Fruit fly (Drosophila melanogaster) whole organism, embryonic: ENCODE results near the gene Taf2.

ENCODE experiments used
- Awh ChIP-seq: fragments of 200-800 bp; sonication (Bioruptor generic); IDR thresholded peaks from 2 replicates; pipeline ENCODE4, ENCODE4 v1.3.6; 2022; ENCODE audit warnings: missing biosample characterization, missing genetic modification characterization
- B-H1 ChIP-seq: fragments of 200-800 bp; sonication (Bioruptor generic); IDR thresholded peaks from 3 replicates; pipeline ENCODE4 v1.3.6; 2022; ENCODE audit warnings: missing biosample characterization, missing genetic modification characterization
- Bteb2 ChIP-seq: fragments of 200-800 bp; sonication (Bioruptor generic); optimal IDR thresholded peaks from 2 replicates; lab custom pipeline; 2016; ENCODE audit warnings: missing biosample characterization, missing genetic modification characterization
- CG11247 ChIP-seq: fragments of 200-800 bp; sonication (Bioruptor generic); IDR thresholded peaks from 2 replicates; pipeline ENCODE4 v1.3.6; 2022; ENCODE audit warnings: missing biosample characterization, missing genetic modification characterization
- CG12071 ChIP-seq: fragments of 200-800 bp; sonication (Bioruptor generic); optimal IDR thresholded peaks from 3 replicates; lab custom pipeline; 2018; ENCODE audit warnings: missing biosample characterization, mild to moderate bottlenecking, missing genetic modification characterization
- CG12219 ChIP-seq: fragments of 200-800 bp; sonication (Bioruptor generic); optimal IDR thresholded peaks from 3 replicates; lab custom pipeline; 2018; ENCODE audit warnings: missing biosample characterization, mild to moderate bottlenecking, missing genetic modification characterization
- CG13287 ChIP-seq: fragments of 200-800 bp; sonication (Bioruptor generic); IDR thresholded peaks from 2 replicates; pipeline ENCODE4 v1.3.6; 2022; ENCODE audit warnings: missing biosample characterization, missing genetic modification characterization; ENCODE audit not compliant: partially characterized antibody
- CG14441 ChIP-seq: fragments of 200-800 bp; sonication (Bioruptor generic); IDR thresholded peaks from 2 replicates; pipeline ENCODE4 v1.3.6; 2022; ENCODE audit warnings: missing biosample characterization, missing genetic modification characterization
- CG15269 ChIP-seq: fragments of 200-800 bp; sonication (Bioruptor generic); optimal IDR thresholded peaks from 2 replicates; lab custom pipeline; 2018; ENCODE audit warnings: missing biosample characterization, mild to moderate bottlenecking, missing genetic modification characterization, moderate library complexity
- CG1529 ChIP-seq: fragments of 200-800 bp; sonication (Bioruptor generic); optimal IDR thresholded peaks from 3 replicates; lab custom pipeline; 2018; ENCODE audit warnings: missing biosample characterization, missing genetic modification characterization
- CG17612 ChIP-seq: fragments of 200-800 bp; sonication (Bioruptor generic); IDR thresholded peaks from 2 replicates; pipeline ENCODE4 v1.3.6; 2022; ENCODE audit warnings: missing biosample characterization, missing genetic modification characterization
- CG17802 ChIP-seq: fragments of 200-800 bp; sonication (Bioruptor generic); optimal IDR thresholded peaks from 2 replicates; lab custom pipeline; 2018; ENCODE audit warnings: missing biosample characterization, mild to moderate bottlenecking, missing genetic modification characterization, moderate library complexity
- CG2875 ChIP-seq: fragments of 200-800 bp; sonication (Bioruptor generic); optimal IDR thresholded peaks from 2 replicates; lab custom pipeline; 2017; ENCODE audit warnings: missing biosample characterization, mild to moderate bottlenecking, missing genetic modification characterization, missing genetic modification reagents
- CG2889 ChIP-seq: fragments of 200-800 bp; sonication (Bioruptor generic); IDR thresholded peaks from 3 replicates; pipeline ENCODE4 v1.3.6; 2022; ENCODE audit warnings: missing biosample characterization, missing genetic modification characterization
- CG33557 ChIP-seq: fragments of 200-800 bp; sonication (Bioruptor generic); optimal IDR thresholded peaks from 2 replicates; lab custom pipeline; 2019; ENCODE audit warnings: missing biosample characterization, mild to moderate bottlenecking, missing genetic modification characterization, moderate library complexity
- CG42726 ChIP-seq: fragments of 200-800 bp; sonication (Bioruptor generic); IDR thresholded peaks from 2 replicates; pipeline ENCODE4 v1.3.6; 2022; ENCODE audit warnings: missing biosample characterization, missing genetic modification characterization; ENCODE audit not compliant: partially characterized antibody
- CG5953 ChIP-seq: fragments of 200-800 bp; sonication (Bioruptor generic); IDR thresholded peaks from 2 replicates; pipeline ENCODE4 v1.3.6; 2022; ENCODE audit warnings: missing biosample characterization, missing genetic modification characterization
- CG6765 ChIP-seq: fragments of 200-800 bp; sonication (Bioruptor generic); optimal IDR thresholded peaks from 3 replicates; lab custom pipeline; 2017; ENCODE audit warnings: missing biosample characterization, mild to moderate bottlenecking, missing genetic modification characterization
- D19B ChIP-seq: fragments of 200-800 bp; sonication (Bioruptor generic); optimal IDR thresholded peaks from 2 replicates; lab custom pipeline; 2017; ENCODE audit warnings: missing biosample characterization, mild to moderate bottlenecking, missing genetic modification characterization
- Deaf1 ChIP-seq: fragments of 200-800 bp; optimal IDR thresholded peaks from 3 replicates; lab custom pipeline; 2019; ENCODE audit warnings: missing biosample characterization, mild to moderate bottlenecking, missing genetic modification characterization, moderate library complexity
- Dek ChIP-seq: fragments of 200-800 bp; sonication (Bioruptor generic); optimal IDR thresholded peaks from 3 replicates; lab custom pipeline; 2019; ENCODE audit warnings: missing biosample characterization, mild to moderate bottlenecking, missing genetic modification characterization, moderate library complexity
- GATAe ChIP-seq: fragments of 200-800 bp; sonication (Bioruptor generic); conservative IDR thresholded peaks from 2 replicates; pipeline ENCODE4 v1.3.6; 2022; ENCODE audit warnings: missing biosample characterization, missing genetic modification characterization
- H2.0 ChIP-seq: fragments of 200-800 bp; sonication (Bioruptor generic); IDR thresholded peaks from 2 replicates; pipeline ENCODE4 v1.3.6; 2022; ENCODE audit warnings: missing biosample characterization, missing genetic modification characterization
- Hr51 ChIP-seq, 2 experiments: fragments of 200-800 bp; sonication (Bioruptor generic); optimal IDR thresholded peaks; 2 replicates in 1 of 2; 3 replicates in 1 of 2; lab custom pipeline; 2016 to 2018; ENCODE audit warnings: missing biosample characterization in 2 of 2, missing genetic modification characterization in 2 of 2, mild to moderate bottlenecking in 1 of 2, moderate library complexity in 1 of 2
- Hr78 ChIP-seq, 2 experiments: fragments of 200-800 bp in 1 of 2; fragments of >200 bp in 1 of 2; sonication (Bioruptor generic) in 1 of 2; optimal IDR thresholded peaks; 2 replicates each; lab custom pipeline; 2017 to 2019; ENCODE audit warnings: missing biosample characterization in 2 of 2, missing genetic modification characterization in 2 of 2, mild to moderate bottlenecking in 1 of 2, moderate library complexity in 1 of 2
- Mrtf ChIP-seq: fragments of 200-800 bp; sonication (Bioruptor generic); IDR thresholded peaks from 3 replicates; pipeline ENCODE4 v1.3.6; 2022; ENCODE audit warnings: missing biosample characterization, missing genetic modification characterization
- NFAT ChIP-seq: fragments of 200-800 bp; sonication (Bioruptor generic); IDR thresholded peaks from 2 replicates; pipeline ENCODE4 v1.3.6; 2022; ENCODE audit warnings: missing biosample characterization, missing genetic modification characterization
- amos ChIP-seq: fragments of 200-800 bp; sonication (Bioruptor generic); IDR thresholded peaks from 2 replicates; pipeline ENCODE4 v1.3.6; 2022; ENCODE audit warnings: missing biosample characterization, missing genetic modification characterization; ENCODE audit not compliant: partially characterized antibody
- ato ChIP-seq: fragments of 200-800 bp; sonication (Bioruptor generic); IDR thresholded peaks from 2 replicates; pipeline ENCODE4 v1.3.6; 2022; ENCODE audit warnings: missing biosample characterization, missing genetic modification characterization; ENCODE audit not compliant: partially characterized antibody
- cg ChIP-seq: fragments of 200-800 bp; sonication (Bioruptor generic); optimal IDR thresholded peaks from 3 replicates; lab custom pipeline; 2019; ENCODE audit warnings: missing biosample characterization, mild to moderate bottlenecking, missing genetic modification characterization, moderate library complexity
- croc ChIP-seq: fragments of 200-800 bp; sonication (Bioruptor generic); conservative IDR thresholded peaks from 3 replicates; pipeline ENCODE4 v1.3.6; 2022; ENCODE audit warnings: missing biosample characterization, missing genetic modification characterization
- cwo ChIP-seq: fragments of 200-800 bp; sonication (Bioruptor generic); optimal IDR thresholded peaks from 3 replicates; lab custom pipeline; 2017; ENCODE audit warnings: missing biosample characterization, missing genetic modification characterization, mild to moderate bottlenecking, moderate library complexity, missing genetic modification reagents
- eyg ChIP-seq: fragments of 200-800 bp; sonication (Bioruptor generic); optimal IDR thresholded peaks from 3 replicates; lab custom pipeline; 2016; ENCODE audit warnings: missing biosample characterization, missing genetic modification characterization
- ftz-f1 ChIP-seq: fragments of 200-800 bp; sonication (Bioruptor generic); optimal IDR thresholded peaks from 2 replicates; lab custom pipeline; 2016; ENCODE audit warnings: missing biosample characterization, missing genetic modification characterization
- gce ChIP-seq: fragments of 200-800 bp; sonication (Bioruptor generic); IDR thresholded peaks from 3 replicates; pipeline ENCODE4 v1.3.6; 2022; ENCODE audit warnings: missing biosample characterization, missing genetic modification characterization
- hth ChIP-seq: fragments of >200 bp; optimal IDR thresholded peaks from 2 replicates; lab custom pipeline; 2017; ENCODE audit warnings: inconsistent platforms
- insv ChIP-seq, 2 experiments: fragments of 200-800 bp; sonication (Bioruptor generic); optimal IDR thresholded peaks; 3 replicates each; lab custom pipeline; 2016 to 2018; ENCODE audit warnings: missing biosample characterization in 2 of 2, missing genetic modification characterization in 2 of 2
- knrl ChIP-seq: fragments of 200-800 bp; sonication (Bioruptor generic); IDR thresholded peaks from 3 replicates; pipeline ENCODE4 v1.3.6; 2022; ENCODE audit warnings: missing biosample characterization, missing genetic modification characterization; ENCODE audit not compliant: partially characterized antibody
- lov ChIP-seq, 2 experiments: fragments of 200-800 bp in 1 of 2; fragments of >200 bp in 1 of 2; sonication (Bioruptor generic) in 1 of 2; IDR thresholded peaks in 1 of 2; optimal IDR thresholded peaks in 1 of 2; 2 replicates in 1 of 2; 3 replicates in 1 of 2; pipeline versions ENCODE4 v1.3.6 to Lab custom; 2017 to 2022; ENCODE audit warnings: missing biosample characterization in 1 of 2, missing genetic modification characterization in 1 of 2
- otp ChIP-seq: fragments of 200-800 bp; sonication (Bioruptor generic); IDR thresholded peaks from 3 replicates; pipeline ENCODE4, ENCODE4 v1.3.6; 2022; ENCODE audit warnings: missing biosample characterization, missing genetic modification characterization
- p53 ChIP-seq: fragments of 200-800 bp; sonication (Bioruptor generic); optimal IDR thresholded peaks from 2 replicates; lab custom pipeline; 2016; ENCODE audit warnings: missing biosample characterization, missing genetic modification characterization
- prd ChIP-seq, 3 experiments: fragments of >200 bp in 2 of 3; fragments of 200-800 bp in 1 of 3; sonication (Bioruptor generic) in 1 of 3; optimal IDR thresholded peaks in 2 of 3; IDR thresholded peaks in 1 of 3; 2 replicates in 2 of 3; 3 replicates in 1 of 3; pipeline versions ENCODE4 v1.3.6 to Lab custom; 2017 to 2022; ENCODE audit warnings: missing biosample characterization in 1 of 3, missing genetic modification characterization in 1 of 3
- rib ChIP-seq: fragments of 200-800 bp; sonication (Bioruptor generic); IDR thresholded peaks from 2 replicates; pipeline ENCODE4 v1.3.6; 2022; ENCODE audit warnings: missing biosample characterization, missing genetic modification characterization
- shn ChIP-seq: fragments of 200-800 bp; sonication (Bioruptor generic); optimal IDR thresholded peaks from 3 replicates; lab custom pipeline; 2016; ENCODE audit warnings: missing biosample characterization, missing genetic modification characterization
- sisA ChIP-seq: fragments of 200-800 bp; sonication (Bioruptor generic); IDR thresholded peaks from 2 replicates; pipeline ENCODE4 v1.3.6; 2022; ENCODE audit warnings: missing biosample characterization, missing genetic modification characterization
- so ChIP-seq: fragments of 200-800 bp; sonication (Bioruptor generic); IDR thresholded peaks from 3 replicates; pipeline ENCODE4 v1.3.6; 2022; ENCODE audit warnings: missing biosample characterization, missing genetic modification characterization
- stc ChIP-seq: fragments of 200-800 bp; sonication (Bioruptor generic); IDR thresholded peaks from 2 replicates; pipeline ENCODE4 v1.3.6; 2022; ENCODE audit warnings: missing biosample characterization, missing genetic modification characterization
- tgo ChIP-seq: fragments of 200-800 bp; sonication (Bioruptor generic); IDR thresholded peaks from 3 replicates; pipeline ENCODE4 v1.3.6; 2022; ENCODE audit warnings: missing biosample characterization, missing genetic modification characterization
- yki ChIP-seq: fragments of >200 bp; optimal IDR thresholded peaks from 3 replicates; lab custom pipeline; 2018

Taf2 gene

DNA sequence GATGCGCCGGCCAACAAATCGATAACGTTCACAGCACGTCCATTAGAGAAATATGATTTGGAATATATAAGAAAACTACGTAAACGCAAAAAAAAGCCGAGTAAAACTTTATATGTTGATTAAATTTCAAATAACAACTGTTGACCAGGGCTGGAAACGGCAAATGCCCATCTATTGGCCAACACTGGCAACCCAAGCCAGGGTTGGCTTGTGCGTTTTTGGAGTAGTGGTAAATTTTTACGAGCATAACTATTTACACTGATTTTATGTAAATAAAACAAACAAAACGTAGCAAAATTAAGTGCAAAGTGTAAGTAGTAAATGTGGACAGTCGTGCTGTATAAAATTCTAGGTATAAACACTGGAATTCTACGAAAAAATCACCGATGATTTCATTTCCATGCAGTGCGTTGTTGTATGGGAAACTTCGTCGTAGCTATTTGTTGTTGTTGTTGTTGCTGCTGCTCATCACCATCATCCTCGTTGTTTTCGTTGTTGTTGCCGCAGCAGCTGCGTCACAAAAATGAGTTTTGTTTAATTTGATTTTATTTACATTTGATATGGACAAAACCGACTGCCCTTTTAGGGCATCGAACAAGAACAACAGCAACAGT lies 10.7 kb upstream of the Taf2 start, which contains the start of gene nudE (continued):
- no peak for TF ChIP-seq eyg (GFP tag; lab: Kevin White, UChicago)
- TF ChIP-seq NFAT (GFP tag; lab: Robert Waterston, UW): peak; percentile 27; the same call in 1 of the 2 replicates
- TF ChIP-seq Awh: no peak
- no peak for TF ChIP-seq cwo
- TF ChIP-seq hth (lab: Kevin White, UChicago): no peak
- no peak for TF ChIP-seq CG12071
- TF ChIP-seq amos (GFP tag; lab: Robert Waterston, UW): 0 out of 2 replicates have a peak, but pooled peaks have one; percentile 22
- peak; percentile 11 for TF ChIP-seq cg (GFP tag; lab: Kevin White, UChicago)
- TF ChIP-seq insv (GFP tag; optimal IDR thresholded peaks at IDR 0.05; lab: Kevin White, UChicago): no peak
- TF ChIP-seq CG5953: no peak
- TF ChIP-seq rib: no peak
- no peak for TF ChIP-seq CG6765 (GFP tag; lab: Kevin White, UChicago)
- no peak for TF ChIP-seq prd (optimal IDR thresholded peaks at IDR 0.05; lab: Kevin White, UChicago)
- no peak for TF ChIP-seq prd (GFP tag; IDR thresholded peaks at IDR 0.05; lab: Robert Waterston, UW)
- TF ChIP-seq CG17612 (GFP tag; lab: Robert Waterston, UW): no peak
- TF ChIP-seq CG2889 (GFP tag; lab: Robert Waterston, UW): no peak
- TF ChIP-seq CG2875 (GFP tag; lab: Kevin White, UChicago): no peak
- peak; percentile 2 for TF ChIP-seq Deaf1 (tag; lab: Kevin White, UChicago)
- no peak for TF ChIP-seq lov (optimal IDR thresholded peaks at IDR 0.05; lab: Kevin White, UChicago)
- no peak for TF ChIP-seq lov (GFP tag; IDR thresholded peaks at IDR 0.05; lab: Robert Waterston, UW)
- TF ChIP-seq GATAe (GFP tag; lab: Robert Waterston, UW): no peak
- peak; percentile 18; the same call in 1 of the 2 replicates for TF ChIP-seq sisA (GFP tag; lab: Robert Waterston, UW)
- TF ChIP-seq ato: no peak
- TF ChIP-seq CG13287: no peak
- peak; percentile 28 for TF ChIP-seq Bteb2 (GFP tag; lab: Kevin White, UChicago)
- TF ChIP-seq ftz-f1: no peak
- TF ChIP-seq otp (GFP tag; lab: Robert Waterston, UW): no peak
- no peak for TF ChIP-seq CG1529 (GFP tag; lab: Kevin White, UChicago)
- TF ChIP-seq yki (lab: Kevin White, UChicago): no peak
- TF ChIP-seq CG14441 (GFP tag; lab: Robert Waterston, UW): 0 out of 2 replicates have a peak, but pooled peaks have one; percentile 30
- TF ChIP-seq gce (GFP tag; lab: Robert Waterston, UW): no peak
- peak; percentile 61 for TF ChIP-seq CG11247 (GFP tag; lab: Robert Waterston, UW)
- TF ChIP-seq H2.0 (GFP tag; lab: Robert Waterston, UW): no peak
- TF ChIP-seq knrl (GFP tag; lab: Robert Waterston, UW): no peak
- no peak for TF ChIP-seq shn (GFP tag; lab: Kevin White, UChicago)
- TF ChIP-seq Mrtf (GFP tag; lab: Robert Waterston, UW): no peak
- no peak for TF ChIP-seq p53
- TF ChIP-seq tgo: no peak; the same call in 2 of the 3 replicates
- TF ChIP-seq Dek (tag; lab: Kevin White, UChicago): peak; percentile 8
- no peak for TF ChIP-seq CG17802
- no peak for TF ChIP-seq CG12219 (GFP tag; lab: Kevin White, UChicago)
- no peak for TF ChIP-seq CG15269 (tag; lab: Kevin White, UChicago)
- no peak for TF ChIP-seq B-H1
- TF ChIP-seq so (GFP tag; lab: Robert Waterston, UW): no peak
- TF ChIP-seq D19B: no peak
- TF ChIP-seq Hr78 (GFP tag; optimal IDR thresholded peaks at IDR 0.05; lab: Kevin White, UChicago): no peak
- no peak for TF ChIP-seq stc (GFP tag; lab: Robert Waterston, UW)
- TF ChIP-seq Hr51 (GFP tag; optimal IDR thresholded peaks at IDR 0.05; lab: Kevin White, UChicago): no peak
- TF ChIP-seq croc (GFP tag; lab: Robert Waterston, UW): no peak
- TF ChIP-seq CG42726 (GFP tag; lab: Robert Waterston, UW): no peak
- no peak for TF ChIP-seq CG33557 (GFP tag; lab: Kevin White, UChicago)
